Fruit fly (Drosophila melanogaster) whole organism, wandering third instar larva: ENCODE measurements around the gene CG3434.

Source experiments
- Mio ChIP-seq: sonication (Bioruptor generic); optimal IDR thresholded peaks from 2 replicates; lab custom pipeline; 2016; ENCODE audit warnings: missing biosample characterization, missing genetic modification characterization
- ey ChIP-seq: fragments of 200-800 bp; sonication (Bioruptor generic); optimal IDR thresholded peaks from 2 replicates; lab custom pipeline; 2016; ENCODE audit warnings: missing biosample characterization, missing genetic modification characterization
- fru ChIP-seq: fragments of 200-800 bp; sonication (Bioruptor generic); optimal IDR thresholded peaks from 3 replicates; lab custom pipeline; 2016; ENCODE audit warnings: missing biosample characterization, mild to moderate bottlenecking, missing genetic modification characterization

DNA sequence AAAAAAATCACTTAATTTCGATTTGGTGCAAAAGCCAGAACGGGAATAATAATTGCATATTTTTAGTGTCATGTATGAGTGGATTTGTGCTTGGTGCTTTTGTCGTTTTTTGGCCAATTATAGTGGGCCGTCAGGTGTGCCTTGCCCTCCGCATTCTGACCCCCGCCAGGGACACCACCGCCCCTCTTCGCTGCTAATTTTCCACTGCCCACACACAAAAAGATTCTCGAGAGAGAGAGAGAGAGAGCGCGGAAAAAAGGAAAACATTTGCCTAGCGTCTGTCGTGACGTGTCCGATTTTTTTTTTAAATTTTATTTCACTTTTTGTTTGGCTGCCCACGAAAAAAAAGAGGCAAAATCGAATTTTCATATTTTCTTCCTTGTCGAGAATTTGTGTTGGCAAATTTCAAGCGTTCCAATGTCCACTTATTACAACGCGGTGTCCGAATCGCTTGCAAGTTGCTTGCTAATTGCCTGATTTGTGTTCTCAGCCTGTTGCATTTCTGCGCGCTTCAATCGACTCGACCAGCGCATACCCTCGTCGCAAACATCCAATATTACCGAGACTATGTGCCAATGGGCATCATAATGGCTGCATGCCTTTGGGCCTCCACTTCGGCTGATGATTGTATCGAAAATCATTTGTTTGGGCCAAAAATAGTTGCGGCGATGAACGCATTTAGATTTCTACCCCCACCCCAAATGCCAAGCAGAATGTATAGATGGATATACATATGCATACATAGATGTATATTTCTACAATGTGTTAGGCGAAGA, 28.6 kb downstream of the CG3434 start:
- TF ChIP-seq Mio (GFP tag; lab: Kevin White, UChicago): no peak
- TF ChIP-seq ey (GFP tag; lab: Kevin White, UChicago): no peak
- TF ChIP-seq fru (GFP tag; lab: Kevin White, UChicago): no peak
